Worm (Caenorhabditis elegans) whole organism, young adult: ENCODE results near the gene nlp-82.

Experiments
- B0261.1 ChIP-seq: sonication (generic microtip); optimal IDR thresholded peaks from 2 replicates; lab custom pipeline; 2016; ENCODE audit warnings: mild to moderate bottlenecking, missing genetic modification characterization, moderate library complexity, missing compliant biosample characterization
- D2030.7 ChIP-seq: fragments of 200-800 bp; sonication (Bioruptor generic); IDR thresholded peaks from 2 replicates; pipeline ENCODE4 v1.3.6; 2022; ENCODE audit warnings: missing genetic modification reagents, missing genetic modification characterization, missing compliant biosample characterization
- F22D6.2 ChIP-seq: sonication (generic microtip); optimal IDR thresholded peaks from 2 replicates; lab custom pipeline; 2016; ENCODE audit warnings: mild to moderate bottlenecking, missing genetic modification characterization, missing compliant biosample characterization
- F33H1.4 ChIP-seq: fragments of 200-800 bp; sonication (Bioruptor generic); IDR thresholded peaks from 2 replicates; pipeline ENCODE4 v1.3.6; 2022; ENCODE audit warnings: missing genetic modification reagents, missing genetic modification characterization, missing compliant biosample characterization
- F52B5.7 ChIP-seq: sonication (generic microtip); optimal IDR thresholded peaks from 2 replicates; lab custom pipeline; 2016; ENCODE audit warnings: mild to moderate bottlenecking, missing genetic modification characterization, missing compliant biosample characterization
- K11D2.4 ChIP-seq: fragments of 200-800 bp; sonication (Bioruptor generic); IDR thresholded peaks from 2 replicates; pipeline ENCODE4 v1.3.6; 2022; ENCODE audit warnings: missing genetic modification reagents, missing genetic modification characterization, missing compliant biosample characterization
- T07F8.4 ChIP-seq: sonication (generic microtip); optimal IDR thresholded peaks from 2 replicates; lab custom pipeline; 2016; ENCODE audit warnings: mild to moderate bottlenecking, missing genetic modification characterization, moderate library complexity, missing compliant biosample characterization
- Y56A3A.18 ChIP-seq: fragments of 200-800 bp; sonication (Bioruptor generic); IDR thresholded peaks from 2 replicates; pipeline ENCODE4 v1.3.6; 2022; ENCODE audit warnings: missing genetic modification reagents, missing genetic modification characterization, missing compliant biosample characterization
- Y95B8A.8 ChIP-seq: fragments of 200-800 bp; sonication (Bioruptor generic); IDR thresholded peaks from 2 replicates; pipeline ENCODE4 v1.3.6; 2022; ENCODE audit warnings: missing genetic modification reagents, missing genetic modification characterization, missing compliant biosample characterization
- akir-1 ChIP-seq: fragments of 200-800 bp; sonication (Bioruptor generic); optimal IDR thresholded peaks from 2 replicates; lab custom pipeline; 2018; ENCODE audit warnings: mild to moderate bottlenecking, missing genetic modification characterization, moderate library complexity, missing compliant biosample characterization
- aptf-3 ChIP-seq: fragments of 200-800 bp; sonication (Bioruptor generic); IDR thresholded peaks from 2 replicates; pipeline ENCODE4 v1.3.6; 2022; ENCODE audit warnings: missing genetic modification characterization, missing compliant biosample characterization
- atf-7 ChIP-seq: sonication (generic microtip); optimal IDR thresholded peaks from 2 replicates; lab custom pipeline; 2017; ENCODE audit warnings: mild to moderate bottlenecking, missing genetic modification characterization, missing compliant biosample characterization
- bed-1 ChIP-seq: fragments of 200-800 bp; sonication (Bioruptor generic); IDR thresholded peaks from 2 replicates; pipeline ENCODE4 v1.3.6; 2022; ENCODE audit warnings: missing genetic modification reagents, missing genetic modification characterization, missing compliant biosample characterization
- bed-2 ChIP-seq: fragments of 200-800 bp; sonication (Bioruptor generic); IDR thresholded peaks from 2 replicates; pipeline ENCODE4 v1.3.6; 2022; ENCODE audit warnings: missing genetic modification reagents, missing genetic modification characterization, missing compliant biosample characterization
- cebp-2 ChIP-seq: fragments of 200-800 bp; sonication (Bioruptor generic); IDR thresholded peaks from 2 replicates; pipeline ENCODE4 v1.3.6; 2022; ENCODE audit warnings: missing genetic modification characterization, missing compliant biosample characterization
- ceh-27 ChIP-seq: fragments of 200-800 bp; sonication (Bioruptor generic); optimal IDR thresholded peaks from 2 replicates; lab custom pipeline; 2018; ENCODE audit warnings: mild to moderate bottlenecking, missing genetic modification characterization, moderate library complexity, missing compliant biosample characterization
- dox-1 ChIP-seq: fragments of 200-800 bp; sonication (Bioruptor generic); IDR thresholded peaks from 2 replicates; pipeline ENCODE4 v1.3.6; 2022; ENCODE audit warnings: missing genetic modification reagents, missing genetic modification characterization, missing compliant biosample characterization
- egl-44 ChIP-seq: fragments of 200-800 bp; sonication (Bioruptor generic); IDR thresholded peaks from 2 replicates; pipeline ENCODE4 v1.3.6; 2022; ENCODE audit warnings: missing genetic modification reagents, missing genetic modification characterization, missing compliant biosample characterization
- ets-4 ChIP-seq: fragments of 200-800 bp; sonication (Bioruptor generic); optimal IDR thresholded peaks from 2 replicates; lab custom pipeline; 2018; ENCODE audit warnings: mild to moderate bottlenecking, missing genetic modification characterization, missing compliant biosample characterization
- hlh-12 ChIP-seq: sonication (generic microtip); optimal IDR thresholded peaks from 2 replicates; lab custom pipeline; 2016; ENCODE audit warnings: missing genetic modification characterization, missing compliant biosample characterization
- hmg-20 ChIP-seq: fragments of 200-800 bp; sonication (Bioruptor generic); IDR thresholded peaks from 2 replicates; pipeline ENCODE4 v1.3.6; 2022; ENCODE audit warnings: missing genetic modification reagents, missing genetic modification characterization, missing compliant biosample characterization
- lin-40 ChIP-seq: sonication (generic microtip); optimal IDR thresholded peaks from 2 replicates; lab custom pipeline; 2016; ENCODE audit warnings: missing genetic modification characterization, mild to moderate bottlenecking, missing compliant biosample characterization, missing genotype, missing genetic modification reagents
- lin-54 ChIP-seq: fragments of 200-800 bp; sonication (Bioruptor generic); optimal IDR thresholded peaks from 2 replicates; lab custom pipeline; 2018; ENCODE audit warnings: mild to moderate bottlenecking, missing genetic modification characterization, missing compliant biosample characterization
- mcd-1 ChIP-seq: fragments of 200-800 bp; sonication (Bioruptor generic); IDR thresholded peaks from 2 replicates; pipeline ENCODE4 v1.3.6; 2022; ENCODE audit warnings: missing genetic modification reagents, missing genetic modification characterization, missing compliant biosample characterization
- nfya-1 ChIP-seq: sonication (generic microtip); optimal IDR thresholded peaks from 2 replicates; lab custom pipeline; 2017; ENCODE audit warnings: antibody characterized with exemption, missing compliant biosample characterization, missing genetic modification characterization, borderline replicate concordance; ENCODE audit not compliant: insufficient read depth
- nhr-80 ChIP-seq: sonication (generic microtip); optimal IDR thresholded peaks from 2 replicates; lab custom pipeline; 2016; ENCODE audit warnings: missing genetic modification characterization, missing compliant biosample characterization
- rcor-1 ChIP-seq: fragments of 200-800 bp; sonication (Bioruptor generic); IDR thresholded peaks from 2 replicates; pipeline ENCODE4 v1.3.6; 2022; ENCODE audit warnings: missing genetic modification reagents, missing genetic modification characterization, missing compliant biosample characterization
- repo-1 ChIP-seq: sonication (generic microtip); optimal IDR thresholded peaks from 2 replicates; lab custom pipeline; 2017; ENCODE audit warnings: mild to moderate bottlenecking, missing genetic modification characterization, missing compliant biosample characterization
- snpc-4 ChIP-seq, 5 experiments: fragments of 150-350 bp in 1 of 5; sonication (generic microtip) in 4 of 5; optimal IDR thresholded peaks; 2 replicates each; lab custom pipeline; 2014 to 2018; ENCODE audit warnings: missing genetic modification characterization in 5 of 5, missing biosample characterization in 3 of 5, antibody characterized with exemption in 2 of 5, mild to moderate bottlenecking in 2 of 5, missing compliant biosample characterization in 2 of 5, missing genotype in 2 of 5, moderate library complexity in 2 of 5, missing genetic modification reagents in 1 of 5
- ztf-18 ChIP-seq: sonication (generic microtip); optimal IDR thresholded peaks from 2 replicates; lab custom pipeline; 2016; ENCODE audit warnings: missing genotype, mild to moderate bottlenecking, missing genetic modification characterization, missing compliant biosample characterization
- ztf-25 ChIP-seq: fragments of 200-800 bp; sonication (Bioruptor generic); IDR thresholded peaks from 2 replicates; pipeline ENCODE4 v1.3.6; 2022; ENCODE audit warnings: missing genetic modification reagents, missing genetic modification characterization, missing compliant biosample characterization
- ztf-26 ChIP-seq: sonication (generic microtip); optimal IDR thresholded peaks from 2 replicates; lab custom pipeline; 2017; ENCODE audit warnings: missing genetic modification characterization, missing compliant biosample characterization

The nlp-82 gene

DNA sequence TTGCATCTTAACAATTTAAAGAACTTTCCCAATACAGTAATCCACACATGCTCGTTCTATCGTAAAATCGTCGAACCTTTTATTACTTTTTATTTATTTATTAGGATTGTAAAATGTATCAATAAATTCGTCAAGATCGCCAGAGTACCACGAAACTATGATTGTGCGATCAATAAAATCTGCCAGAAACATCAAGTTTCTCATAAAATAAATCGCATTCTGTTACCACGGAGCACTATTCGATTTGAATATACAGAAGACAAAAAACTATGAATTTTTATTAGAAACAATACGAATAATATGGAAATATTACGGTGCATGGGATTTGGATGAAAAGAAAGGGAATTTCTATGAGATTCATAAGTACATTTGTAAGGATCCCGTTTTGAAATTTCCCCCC, 12.7 kb upstream of the nlp-82 start, which contains the start of gene C01G6.2:
Gene C01G6.2, plus strand, starts transcription at position 301 of the 400 bp plus-strand sequence.
- TF ChIP-seq D2030.7 (GFP tag; lab: Robert Waterston, UW) = no peak
- TF ChIP-seq cebp-2 = no peak
- no peak for TF ChIP-seq snpc-4 (GFP tag; optimal IDR thresholded peaks at IDR 0.05; lab: Kevin White, UChicago)
- no peak for TF ChIP-seq snpc-4 (tag; optimal IDR thresholded peaks at IDR 0.05; lab: Kevin White, UChicago)
- TF ChIP-seq ets-4 = no peak
- TF ChIP-seq lin-54 (GFP tag; lab: Kevin White, UChicago) = no peak
- TF ChIP-seq F22D6.2 (tag; lab: Kevin White, UChicago) = no peak
- no peak for TF ChIP-seq nfya-1 (tag; lab: Kevin White, UChicago)
- TF ChIP-seq aptf-3 (GFP tag; lab: Robert Waterston, UW) = no peak
- TF ChIP-seq B0261.1 (tag; lab: Kevin White, UChicago) = no peak
- TF ChIP-seq mcd-1 (GFP tag; lab: Robert Waterston, UW) = no peak
- no peak for TF ChIP-seq F52B5.7 (tag; lab: Kevin White, UChicago)
- no peak for TF ChIP-seq ztf-18 (tag; lab: Kevin White, UChicago)
- TF ChIP-seq hlh-12 = no peak
- no peak for TF ChIP-seq dox-1 (GFP tag; lab: Robert Waterston, UW)
- TF ChIP-seq, all 124 proteins: peak for 0

DNA sequence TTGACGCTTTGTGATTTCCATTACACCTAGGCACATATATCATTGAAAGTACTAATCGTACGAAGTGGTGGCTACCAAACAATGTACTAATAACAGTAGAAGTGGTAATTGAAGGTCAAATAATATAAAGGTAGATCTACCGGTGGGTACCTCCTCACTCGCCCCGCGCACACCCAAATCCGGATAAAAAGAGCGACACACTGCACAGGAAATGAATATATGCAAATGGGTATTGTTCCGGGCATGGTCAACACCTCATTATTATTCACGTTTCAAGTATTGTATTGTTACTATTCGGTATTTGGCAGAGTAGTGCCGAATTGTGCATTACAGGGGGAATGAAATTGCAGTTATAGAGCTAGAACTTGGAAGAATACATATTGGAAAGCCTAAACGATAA, 12.2 kb upstream of the nlp-82 start:
- no peak for TF ChIP-seq mcd-1 (GFP tag; lab: Robert Waterston, UW)
- no peak for TF ChIP-seq atf-7 (tag; lab: Kevin White, UChicago)
- no peak for TF ChIP-seq ztf-25 (GFP tag; lab: Robert Waterston, UW)
- TF ChIP-seq egl-44 (GFP tag; lab: Robert Waterston, UW) = no peak
- TF ChIP-seq ztf-26 (tag; lab: Kevin White, UChicago) = no peak
- no peak for TF ChIP-seq Y95B8A.8 (GFP tag; lab: Robert Waterston, UW)
- TF ChIP-seq rcor-1 (GFP tag; lab: Robert Waterston, UW) = no peak
- TF ChIP-seq cebp-2 = no peak
- no peak for TF ChIP-seq repo-1 (tag; lab: Kevin White, UChicago)
- TF ChIP-seq hmg-20 = no peak
- TF ChIP-seq, all 124 proteins: peak for 0

DNA sequence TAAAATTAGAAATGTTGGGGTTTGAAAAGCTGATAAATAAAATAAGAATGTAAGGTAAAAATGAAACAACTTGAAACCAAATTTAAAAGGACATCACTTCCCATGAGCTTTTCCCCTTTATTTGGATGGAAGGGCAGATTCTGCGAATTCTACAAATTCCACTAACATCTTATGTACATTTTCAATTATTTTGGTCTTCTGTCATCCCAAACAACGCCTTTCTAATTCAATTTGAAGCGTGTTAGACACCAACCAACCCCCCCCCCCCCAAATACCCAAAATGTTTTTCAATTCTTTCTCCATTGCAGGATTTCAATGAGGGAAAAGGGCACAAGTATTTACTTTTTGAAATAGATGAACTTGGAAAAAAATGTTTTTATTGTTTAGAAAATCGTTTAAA, 11.6 kb upstream of the nlp-82 start:
- no peak for TF ChIP-seq bed-2 (GFP tag; lab: Robert Waterston, UW)

DNA sequence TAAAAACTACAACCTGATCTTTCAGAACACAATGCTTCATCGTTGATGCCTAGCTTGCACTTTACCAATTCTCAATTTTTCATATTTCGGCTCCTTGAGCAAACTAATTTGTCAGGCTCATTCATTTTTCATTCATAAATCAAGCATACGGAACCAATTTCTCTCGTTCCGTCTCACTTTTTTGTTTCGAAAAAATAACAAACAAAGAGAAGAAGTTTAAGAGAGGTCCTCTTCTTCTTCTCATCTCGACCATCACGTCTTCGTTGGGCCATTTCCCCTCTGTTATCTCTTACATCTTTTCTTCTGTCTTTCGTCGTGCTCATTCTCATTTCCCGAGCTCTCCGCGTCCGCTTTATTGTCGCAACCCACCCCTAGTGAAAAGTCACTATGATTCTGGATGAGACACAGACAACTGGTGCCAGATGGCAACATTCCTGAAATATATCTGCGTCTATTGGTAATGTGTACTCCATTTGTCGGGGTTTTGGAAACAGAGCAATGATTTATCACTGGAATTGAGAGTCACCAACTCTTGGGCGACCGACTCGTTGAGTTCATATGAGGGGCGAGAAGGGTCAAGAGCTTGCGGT, 10.7 kb upstream of the nlp-82 start:
- TF ChIP-seq Y56A3A.18 (GFP tag; lab: Robert Waterston, UW) = no peak
- TF ChIP-seq bed-1 (GFP tag; lab: Robert Waterston, UW) = no peak
- TF ChIP-seq F33H1.4 (GFP tag; lab: Robert Waterston, UW) = no peak
- no peak for TF ChIP-seq hmg-20
- no peak for TF ChIP-seq ceh-27 (GFP tag; lab: Kevin White, UChicago)
- no peak for TF ChIP-seq atf-7 (tag; lab: Kevin White, UChicago)
- no peak for TF ChIP-seq lin-40 (tag; lab: Kevin White, UChicago)
- TF ChIP-seq akir-1 = no peak
- TF ChIP-seq K11D2.4 (GFP tag; lab: Robert Waterston, UW) = no peak
- TF ChIP-seq T07F8.4 (tag; lab: Kevin White, UChicago) = no peak
- no peak for TF ChIP-seq nhr-80 (tag; lab: Kevin White, UChicago)
